Fruit fly (Drosophila melanogaster) whole organism, embryonic: ENCODE data around the gene CG17359.

Experiments used
- Antp ChIP-seq: fragments of 200-800 bp; sonication (Bioruptor generic); optimal IDR thresholded peaks from 3 replicates; lab custom pipeline; 2016; ENCODE audit warnings: missing biosample characterization, missing genetic modification characterization
- CG12942 ChIP-seq: fragments of 200-800 bp; sonication (Bioruptor generic); optimal IDR thresholded peaks from 3 replicates; lab custom pipeline; 2016; ENCODE audit warnings: missing biosample characterization, missing genetic modification characterization
- CG13296 ChIP-seq: fragments of 200-800 bp; sonication (Bioruptor generic); optimal IDR thresholded peaks from 3 replicates; lab custom pipeline; 2018; ENCODE audit warnings: missing biosample characterization, mild to moderate bottlenecking, missing genetic modification characterization
- CG16813 ChIP-seq: fragments of 200-800 bp; sonication (Bioruptor generic); IDR thresholded peaks from 3 replicates; pipeline ENCODE4 v1.3.6; 2022; ENCODE audit warnings: missing biosample characterization, missing genetic modification characterization; ENCODE audit not compliant: partially characterized antibody
- CG18262 ChIP-seq: fragments of 200-800 bp; optimal IDR thresholded peaks from 3 replicates; lab custom pipeline; 2019; ENCODE audit warnings: missing biosample characterization, mild to moderate bottlenecking, missing genetic modification characterization, moderate library complexity
- CG2120 ChIP-seq: fragments of 200-800 bp; sonication (Bioruptor generic); optimal IDR thresholded peaks from 3 replicates; lab custom pipeline; 2016; ENCODE audit warnings: missing biosample characterization, missing genetic modification characterization
- CG3065 ChIP-seq: fragments of 200-800 bp; sonication (Bioruptor generic); optimal IDR thresholded peaks from 2 replicates; lab custom pipeline; 2016; ENCODE audit warnings: missing biosample characterization, missing genetic modification characterization
- CG32767 ChIP-seq: fragments of 200-800 bp; sonication (Bioruptor generic); IDR thresholded peaks from 2 replicates; pipeline ENCODE4 v1.3.6; 2022; ENCODE audit warnings: missing biosample characterization, missing genetic modification characterization
- CG33213 ChIP-seq: fragments of 200-800 bp; sonication (Bioruptor generic); optimal IDR thresholded peaks from 3 replicates; lab custom pipeline; 2016; ENCODE audit warnings: missing biosample characterization, missing genetic modification characterization
- CG3407 ChIP-seq: fragments of 200-800 bp; sonication (Bioruptor generic); optimal IDR thresholded peaks from 2 replicates; lab custom pipeline; 2018; ENCODE audit warnings: missing biosample characterization, mild to moderate bottlenecking, missing genetic modification characterization
- CG34376 ChIP-seq: fragments of 200-800 bp; sonication (Bioruptor generic); optimal IDR thresholded peaks from 2 replicates; lab custom pipeline; 2018; ENCODE audit warnings: missing biosample characterization, mild to moderate bottlenecking, missing genetic modification characterization
- CG3847 ChIP-seq: fragments of 200-800 bp; sonication (Bioruptor generic); IDR thresholded peaks from 2 replicates; pipeline ENCODE4 v1.3.6; 2022; ENCODE audit warnings: missing biosample characterization, missing genetic modification characterization
- CG4282 ChIP-seq: fragments of 200-800 bp; sonication (Bioruptor generic); optimal IDR thresholded peaks from 2 replicates; lab custom pipeline; 2016; ENCODE audit warnings: missing biosample characterization, missing genetic modification characterization
- CG43689 ChIP-seq: fragments of 200-800 bp; sonication (Bioruptor generic); IDR thresholded peaks from 2 replicates; pipeline ENCODE4 v1.3.6; 2022; ENCODE audit warnings: missing biosample characterization, missing genetic modification characterization
- CG7745 ChIP-seq: fragments of 200-800 bp; sonication (Bioruptor generic); optimal IDR thresholded peaks from 2 replicates; lab custom pipeline; 2018; ENCODE audit warnings: missing biosample characterization, mild to moderate bottlenecking, missing genetic modification characterization, moderate library complexity
- CG9932 ChIP-seq: fragments of 200-800 bp; sonication (Bioruptor generic); IDR thresholded peaks from 2 replicates; pipeline ENCODE4 v1.3.6; 2022; ENCODE audit warnings: missing biosample characterization, missing genetic modification characterization
- CHES-1-like ChIP-seq: fragments of 200-800 bp; sonication (Bioruptor generic); optimal IDR thresholded peaks from 2 replicates; lab custom pipeline; 2016; ENCODE audit warnings: missing biosample characterization, missing genetic modification characterization
- Dbx ChIP-seq: fragments of 200-800 bp; sonication (Bioruptor generic); IDR thresholded peaks from 3 replicates; pipeline ENCODE4 v1.3.6; 2022; ENCODE audit warnings: missing biosample characterization, missing genetic modification characterization
- Dek ChIP-seq: fragments of 200-800 bp; sonication (Bioruptor generic); optimal IDR thresholded peaks from 3 replicates; lab custom pipeline; 2019; ENCODE audit warnings: missing biosample characterization, mild to moderate bottlenecking, missing genetic modification characterization, moderate library complexity
- GATAe ChIP-seq: fragments of 200-800 bp; sonication (Bioruptor generic); conservative IDR thresholded peaks from 2 replicates; pipeline ENCODE4 v1.3.6; 2022; ENCODE audit warnings: missing biosample characterization, missing genetic modification characterization
- Jarid2 ChIP-seq: fragments of 200-800 bp; sonication (Bioruptor generic); optimal IDR thresholded peaks from 3 replicates; lab custom pipeline; 2017; ENCODE audit warnings: mild to moderate bottlenecking, missing biosample characterization, missing genetic modification reagents, missing genetic modification characterization
- MTF-1 ChIP-seq: fragments of 200-800 bp; sonication (Bioruptor generic); optimal IDR thresholded peaks from 2 replicates; lab custom pipeline; 2018; ENCODE audit warnings: missing biosample characterization, mild to moderate bottlenecking, missing genetic modification characterization, borderline replicate concordance
- Max ChIP-seq: fragments of 200-800 bp; sonication (Bioruptor generic); optimal IDR thresholded peaks from 2 replicates; lab custom pipeline; 2016; ENCODE audit warnings: missing biosample characterization, mild to moderate bottlenecking, missing genetic modification characterization
- Mes4 ChIP-seq: fragments of 200-800 bp; sonication (Bioruptor generic); optimal IDR thresholded peaks from 2 replicates; lab custom pipeline; 2016; ENCODE audit warnings: missing biosample characterization, missing genetic modification characterization
- NC2α ChIP-seq: fragments of 200-800 bp; sonication (Bioruptor generic); optimal IDR thresholded peaks from 2 replicates; lab custom pipeline; 2016; ENCODE audit warnings: missing biosample characterization, missing genetic modification characterization
- NfI ChIP-seq: fragments of 200-800 bp; sonication (Bioruptor generic); optimal IDR thresholded peaks from 3 replicates; lab custom pipeline; 2018; ENCODE audit warnings: missing biosample characterization, mild to moderate bottlenecking, missing genetic modification characterization, moderate library complexity
- Optix ChIP-seq: fragments of 200-800 bp; sonication (Bioruptor generic); IDR thresholded peaks from 3 replicates; pipeline ENCODE4 v1.3.6; 2022; ENCODE audit warnings: missing biosample characterization, missing genetic modification characterization
- Pdp1 ChIP-seq, 2 experiments: fragments of 200-800 bp; sonication (Bioruptor generic); optimal IDR thresholded peaks; 3 replicates each; lab custom pipeline; 2016; ENCODE audit warnings: missing biosample characterization in 2 of 2, missing genetic modification characterization in 2 of 2, mild to moderate bottlenecking in 1 of 2, moderate library complexity in 1 of 2
- Vsx1 ChIP-seq: fragments of 200-800 bp; sonication (Bioruptor generic); optimal IDR thresholded peaks from 2 replicates; lab custom pipeline; 2017; ENCODE audit warnings: missing biosample characterization, mild to moderate bottlenecking, missing genetic modification characterization, missing genetic modification reagents
- Xbp1 ChIP-seq: fragments of 200-800 bp; sonication (Bioruptor generic); optimal IDR thresholded peaks from 3 replicates; lab custom pipeline; 2016; ENCODE audit warnings: missing biosample characterization, mild to moderate bottlenecking, missing genetic modification characterization
- amos ChIP-seq: fragments of 200-800 bp; sonication (Bioruptor generic); IDR thresholded peaks from 2 replicates; pipeline ENCODE4 v1.3.6; 2022; ENCODE audit warnings: missing biosample characterization, missing genetic modification characterization; ENCODE audit not compliant: partially characterized antibody
- bowl ChIP-seq: fragments of 200-800 bp; sonication (Bioruptor generic); IDR thresholded peaks from 2 replicates; pipeline ENCODE4 v1.3.6; 2022; ENCODE audit warnings: missing biosample characterization, missing genetic modification characterization
- crp ChIP-seq, 2 experiments: fragments of 200-800 bp; sonication (Bioruptor generic); optimal IDR thresholded peaks; 2 replicates in 1 of 2; 3 replicates in 1 of 2; lab custom pipeline; 2017; ENCODE audit warnings: missing biosample characterization in 2 of 2, missing genetic modification characterization in 2 of 2, mild to moderate bottlenecking in 1 of 2, moderate library complexity in 1 of 2
- esg ChIP-seq: fragments of 200-800 bp; sonication (Bioruptor generic); conservative IDR thresholded peaks from 2 replicates; pipeline ENCODE4 v1.3.6; 2022; ENCODE audit warnings: missing biosample characterization, missing genetic modification characterization
- eyg ChIP-seq: fragments of 200-800 bp; sonication (Bioruptor generic); optimal IDR thresholded peaks from 3 replicates; lab custom pipeline; 2016; ENCODE audit warnings: missing biosample characterization, missing genetic modification characterization
- hkb ChIP-seq, 2 experiments: fragments of 200-800 bp in 1 of 2; fragments of >200 bp in 1 of 2; sonication (Bioruptor generic) in 1 of 2; IDR thresholded peaks in 1 of 2; optimal IDR thresholded peaks in 1 of 2; 2 replicates each; pipeline versions ENCODE4 v1.3.6 to Lab custom; 2017 to 2022; ENCODE audit warnings: missing biosample characterization in 1 of 2, missing genetic modification characterization in 1 of 2
- inv ChIP-seq: fragments of 200-800 bp; sonication (Bioruptor generic); IDR thresholded peaks from 2 replicates; pipeline ENCODE4 v1.3.6; 2022; ENCODE audit warnings: missing biosample characterization, missing genetic modification characterization; ENCODE audit not compliant: partially characterized antibody
- ken ChIP-seq: fragments of 200-800 bp; sonication (Bioruptor generic); IDR thresholded peaks from 3 replicates; pipeline ENCODE4 v1.3.6; 2022; ENCODE audit warnings: missing biosample characterization, missing genetic modification characterization
- kni ChIP-seq: fragments of 200-800 bp; sonication (Bioruptor generic); optimal IDR thresholded peaks from 3 replicates; lab custom pipeline; 2017; ENCODE audit warnings: mild to moderate bottlenecking, missing biosample characterization, missing genetic modification reagents, missing genetic modification characterization
- lmd ChIP-seq: fragments of 200-800 bp; sonication (Bioruptor generic); IDR thresholded peaks from 2 replicates; pipeline ENCODE4 v1.3.6; 2022; ENCODE audit warnings: missing biosample characterization, missing genetic modification characterization
- odd ChIP-seq: fragments of 200-800 bp; sonication (Bioruptor generic); optimal IDR thresholded peaks from 2 replicates; lab custom pipeline; 2017; ENCODE audit warnings: missing biosample characterization, mild to moderate bottlenecking, missing genetic modification characterization
- onecut ChIP-seq: fragments of 200-800 bp; sonication (Bioruptor generic); IDR thresholded peaks from 2 replicates; pipeline ENCODE4 v1.3.6; 2022; ENCODE audit warnings: missing biosample characterization, missing genetic modification characterization
- p53 ChIP-seq: fragments of 200-800 bp; sonication (Bioruptor generic); optimal IDR thresholded peaks from 2 replicates; lab custom pipeline; 2016; ENCODE audit warnings: missing biosample characterization, missing genetic modification characterization
- schlank ChIP-seq: fragments of 200-800 bp; sonication (Bioruptor generic); optimal IDR thresholded peaks from 2 replicates; lab custom pipeline; 2018; ENCODE audit warnings: missing biosample characterization, mild to moderate bottlenecking, missing genetic modification characterization
- sens-2 ChIP-seq: fragments of 200-800 bp; sonication (Bioruptor generic); IDR thresholded peaks from 2 replicates; pipeline ENCODE4 v1.3.6; 2022; ENCODE audit warnings: missing biosample characterization, missing genetic modification characterization
- sima ChIP-seq: fragments of 200-800 bp; sonication (Bioruptor generic); optimal IDR thresholded peaks from 2 replicates; lab custom pipeline; 2016; ENCODE audit warnings: missing biosample characterization, missing genetic modification characterization
- slou ChIP-seq: fragments of 200-800 bp; sonication (Bioruptor generic); optimal IDR thresholded peaks from 3 replicates; lab custom pipeline; 2016; ENCODE audit warnings: missing biosample characterization, missing genetic modification characterization
- sna ChIP-seq: fragments of 200-800 bp; sonication (Bioruptor generic); IDR thresholded peaks from 2 replicates; pipeline ENCODE4 v1.3.6; 2022; ENCODE audit warnings: missing biosample characterization, missing genetic modification characterization; ENCODE audit not compliant: partially characterized antibody
- wdn ChIP-seq: fragments of 200-800 bp; sonication (Bioruptor generic); IDR thresholded peaks from 2 replicates; pipeline ENCODE4 v1.3.6; 2022; ENCODE audit warnings: missing biosample characterization, missing genetic modification characterization

The CG17359 gene

dm6 chr3L:14004963-14005458, 6.0 kb upstream of the CG17359 start (continued):
- TF ChIP-seq MTF-1 (peak; percentile 75), esg (GFP tag; lab: Robert Waterston, UW) (peak; percentile 95), CG2120 (peak; percentile 97), schlank (tag; lab: Kevin White, UChicago) (peak; percentile 91), CG3407 (GFP tag; lab: Kevin White, UChicago) (peak; percentile 93), CG43689 (GFP tag; lab: Robert Waterston, UW) (peak; percentile 92), Dbx (GFP tag; lab: Robert Waterston, UW) (peak; percentile 94), sna (no peak), Optix (GFP tag; lab: Robert Waterston, UW) (peak; percentile 97), CG12942 (GFP tag; lab: Kevin White, UChicago) (peak; percentile 94), p53 (GFP tag; lab: Kevin White, UChicago) (peak; percentile 87), Dek (tag; lab: Kevin White, UChicago) (peak; percentile 93), CG18262 (peak; percentile 76), eyg (GFP tag; lab: Kevin White, UChicago) (peak; percentile 93), crp (GFP tag; optimal IDR thresholded peaks at IDR 0.05; lab: Kevin White, UChicago) (peak in 1 of 2 experiments; percentile 63), CG3847 (GFP tag; lab: Robert Waterston, UW) (peak; percentile 93), slou (GFP tag; lab: Kevin White, UChicago) (no peak), amos (GFP tag; lab: Robert Waterston, UW) (peak; percentile 23; the same call in 1 of the 2 replicates), NfI (GFP tag; lab: Kevin White, UChicago) (peak; percentile 98), odd (GFP tag; lab: Kevin White, UChicago) (peak; percentile 90), Mes4 (GFP tag; lab: Kevin White, UChicago) (peak; percentile 95), CG13296 (GFP tag; lab: Kevin White, UChicago) (peak; percentile 93), CG7745 (tag; lab: Kevin White, UChicago) (no peak), GATAe (GFP tag; lab: Robert Waterston, UW) (peak; percentile 83), Xbp1 (GFP tag; lab: Kevin White, UChicago) (peak; percentile 97), kni (GFP tag; lab: Kevin White, UChicago) (peak; percentile 88), CG16813 (GFP tag; lab: Robert Waterston, UW) (no peak), onecut (GFP tag; lab: Robert Waterston, UW) (peak; percentile 90), CG4282 (GFP tag; lab: Kevin White, UChicago) (peak; percentile 94), NC2α (GFP tag; lab: Kevin White, UChicago) (peak; percentile 88), CG33213 (GFP tag; lab: Kevin White, UChicago) (peak; percentile 94), inv (GFP tag; lab: Robert Waterston, UW) (peak; percentile 39; the same call in 1 of the 2 replicates), CG3065 (GFP tag; lab: Kevin White, UChicago) (peak; percentile 75), CG32767 (GFP tag; lab: Robert Waterston, UW) (peak; percentile 93), hkb (optimal IDR thresholded peaks at IDR 0.05; lab: Kevin White, UChicago) (no peak), hkb (GFP tag; IDR thresholded peaks at IDR 0.05; lab: Robert Waterston, UW) (peak; percentile 97), Jarid2 (peak; percentile 80), Max (GFP tag; lab: Kevin White, UChicago) (peak; percentile 92), sima (peak; percentile 69), lmd (GFP tag; lab: Robert Waterston, UW) (peak; percentile 89), ken (GFP tag; lab: Robert Waterston, UW) (peak; percentile 99), wdn (GFP tag; lab: Robert Waterston, UW) (peak; percentile 87), Vsx1 (GFP tag; lab: Kevin White, UChicago) (peak; percentile 89), bowl (peak; percentile 93), Pdp1 (GFP tag; optimal IDR thresholded peaks at IDR 0.05; lab: Kevin White, UChicago) (peak; percentile 95 to 96), sens-2 (GFP tag; lab: Robert Waterston, UW) (peak; percentile 86), Antp (peak; percentile 97), CG34376 (GFP tag; lab: Kevin White, UChicago) (peak; percentile 92), CHES-1-like (peak; percentile 97), CG9932 (peak; percentile 94)
